Fruit fly (Drosophila melanogaster) ovary, adult (tissue): Measurements from ENCODE around the gene CG2061.

Experiments used
- CG17801 ChIP-seq: fragments of 200-800 bp; optimal IDR thresholded peaks from 2 replicates; lab custom pipeline; 2019; ENCODE audit warnings: missing biosample characterization, mild to moderate bottlenecking, missing genetic modification characterization, moderate library complexity; ENCODE audit not compliant: partially characterized antibody

Gene CG2061

DNA sequence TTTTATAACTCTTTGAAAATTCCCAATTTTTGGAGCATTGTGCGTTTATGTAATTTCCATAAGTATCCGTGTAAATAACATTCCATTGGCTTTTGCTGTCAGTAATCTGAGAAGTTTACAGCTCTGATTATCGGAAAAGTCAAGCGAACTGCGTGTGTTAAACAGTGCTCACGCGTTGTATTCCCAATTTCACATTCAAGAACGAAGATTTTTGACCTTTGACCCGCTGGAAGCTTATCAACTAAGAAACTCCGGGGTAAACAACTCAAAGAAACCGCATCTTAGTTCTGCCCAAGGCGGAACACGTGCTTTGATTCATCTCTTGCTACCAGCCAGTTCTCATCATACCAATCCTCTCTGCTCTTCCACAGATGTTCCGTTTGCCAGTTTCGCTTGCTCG, 17.4 kb downstream of the CG2061 start:
- TF ChIP-seq CG17801 = no peak

DNA sequence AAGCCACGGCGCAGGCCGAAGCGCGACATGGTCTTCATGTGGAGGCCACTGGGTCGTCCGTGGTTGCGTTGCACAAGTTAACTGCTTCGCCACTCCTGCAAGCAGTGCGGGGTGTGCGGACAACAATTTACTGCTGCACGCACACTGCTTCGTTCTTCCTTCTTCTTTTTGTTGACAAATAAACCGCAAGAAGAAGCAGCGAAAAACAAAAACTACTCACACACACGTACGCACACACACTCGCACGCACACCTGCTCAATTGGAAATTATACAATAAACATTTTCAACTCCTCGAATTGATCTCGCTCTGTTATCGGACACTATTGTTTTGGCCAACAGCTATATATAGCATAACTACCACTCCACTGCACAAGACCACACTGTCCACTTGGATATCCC, 31.3 kb downstream of the CG2061 start:
- no peak for TF ChIP-seq CG17801

DNA sequence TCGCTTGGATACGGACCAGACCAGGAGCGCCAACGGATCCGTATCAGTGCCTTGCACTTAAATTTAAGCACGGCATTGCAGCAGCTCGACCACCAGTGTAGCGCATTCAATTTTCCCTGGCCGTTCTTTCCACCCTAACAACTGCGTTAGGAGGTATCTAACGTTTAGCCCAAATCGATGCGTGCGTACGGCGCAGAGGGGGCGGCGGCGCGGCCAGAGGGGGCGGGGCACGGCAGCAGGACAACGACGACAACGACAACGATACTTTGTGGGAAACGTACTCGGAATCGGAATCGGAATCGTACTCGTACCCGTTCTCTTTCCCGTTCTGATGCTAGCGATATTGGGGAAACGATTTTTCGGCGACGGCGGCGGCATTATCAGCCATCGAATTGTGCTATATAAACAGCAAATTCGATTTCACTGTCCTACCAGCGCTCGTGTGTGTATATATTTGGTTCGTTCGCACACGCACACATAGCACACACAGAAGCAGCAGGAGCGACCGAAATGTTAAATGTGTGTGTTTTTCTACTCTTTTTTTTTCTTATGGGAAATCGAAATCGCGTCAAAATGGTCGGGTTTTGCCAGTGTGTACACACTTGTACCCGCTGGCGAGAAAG, 31.9 kb downstream of the CG2061 start, which contains the start of gene CG11122:
CG11122 (minus strand) TSS at position 601 of the 623 bp plus-strand sequence.
- TF ChIP-seq CG17801 = no peak

DNA sequence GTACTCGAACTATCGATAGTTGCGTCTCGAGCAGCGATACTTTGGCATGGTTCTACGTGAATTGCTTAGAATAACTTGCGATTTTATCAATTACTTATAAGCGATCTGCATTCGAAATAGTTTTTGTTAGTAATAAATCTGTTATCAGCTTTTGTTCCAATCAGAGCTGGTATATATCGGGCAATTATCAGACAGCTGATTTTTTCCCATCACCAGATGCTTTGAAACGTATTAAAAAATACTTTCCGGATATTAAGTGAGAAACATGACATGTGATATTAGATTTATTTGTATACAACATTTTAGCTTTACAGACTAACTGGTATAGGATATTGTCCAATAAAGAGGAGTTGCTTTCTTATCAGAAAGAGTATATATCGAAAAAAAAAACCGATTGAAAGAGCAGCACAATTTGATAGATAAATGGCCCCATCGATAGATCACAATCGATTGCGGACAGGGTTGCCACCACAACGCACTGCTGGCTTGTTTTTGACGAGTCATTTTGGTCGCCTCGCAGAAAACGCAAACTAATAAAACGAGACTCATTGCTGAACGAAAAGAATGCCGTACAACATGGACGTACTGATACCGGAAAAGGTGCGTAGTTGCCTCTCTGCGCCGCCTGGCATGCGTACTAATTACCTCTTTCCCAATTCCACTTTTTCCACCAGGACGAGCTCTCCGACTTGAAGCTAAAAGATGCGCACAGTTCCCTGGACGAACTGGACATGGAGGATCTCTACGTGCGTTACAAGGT, 32.6 kb downstream of the CG2061 start, which contains the start of gene Rpt3:
Rpt3 (plus strand) TSS at position 353 of the 760 bp plus-strand sequence.
- TF ChIP-seq CG17801 = peak; percentile 41

DNA sequence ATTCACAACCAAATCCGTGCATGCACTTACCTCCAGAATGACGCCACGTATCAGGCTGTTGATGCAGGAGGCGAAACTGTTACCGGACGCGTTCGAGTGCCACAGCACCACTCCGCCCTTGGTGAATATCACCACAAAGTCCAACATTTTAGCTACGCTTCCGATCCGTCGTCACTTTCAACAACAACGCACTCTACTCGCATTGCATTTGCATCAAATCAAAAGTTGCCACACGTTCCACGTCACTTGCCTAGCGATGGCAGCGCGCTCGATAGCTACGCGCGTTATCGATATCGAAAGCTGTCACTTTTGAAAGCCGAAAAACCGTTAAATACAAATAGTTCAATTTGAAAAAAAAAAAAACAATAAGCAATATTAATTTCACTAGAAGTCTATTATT, 36.5 kb downstream of the CG2061 start, which contains the start of gene SrpRalpha:
SrpRalpha (minus strand) TSS at position 260 of the 400 bp plus-strand sequence.
- peak; percentile 54 for TF ChIP-seq CG17801

DNA sequence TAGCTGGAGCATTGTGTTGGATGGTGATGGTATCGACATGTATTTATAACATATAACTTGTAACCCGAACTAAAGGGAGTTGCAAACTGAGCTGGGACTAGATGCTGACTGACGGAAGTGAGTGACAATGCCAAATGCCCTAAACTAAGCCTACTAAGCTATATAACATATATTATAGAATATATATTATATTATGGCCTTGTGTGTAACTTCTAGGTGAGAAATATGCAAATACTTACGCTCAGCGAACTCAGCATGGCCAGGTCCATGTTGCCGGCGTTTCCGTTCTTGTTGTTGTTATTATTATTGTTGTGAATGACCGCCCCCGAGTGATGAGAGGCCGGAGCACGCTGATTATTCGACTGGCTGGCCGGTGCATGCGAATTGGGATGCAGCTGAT, 40.0 kb downstream of the CG2061 start, which contains the start of gene CG44385:
CG44385 (minus strand) TSS at position 101 of the 400 bp plus-strand sequence.
- no peak for TF ChIP-seq CG17801

DNA sequence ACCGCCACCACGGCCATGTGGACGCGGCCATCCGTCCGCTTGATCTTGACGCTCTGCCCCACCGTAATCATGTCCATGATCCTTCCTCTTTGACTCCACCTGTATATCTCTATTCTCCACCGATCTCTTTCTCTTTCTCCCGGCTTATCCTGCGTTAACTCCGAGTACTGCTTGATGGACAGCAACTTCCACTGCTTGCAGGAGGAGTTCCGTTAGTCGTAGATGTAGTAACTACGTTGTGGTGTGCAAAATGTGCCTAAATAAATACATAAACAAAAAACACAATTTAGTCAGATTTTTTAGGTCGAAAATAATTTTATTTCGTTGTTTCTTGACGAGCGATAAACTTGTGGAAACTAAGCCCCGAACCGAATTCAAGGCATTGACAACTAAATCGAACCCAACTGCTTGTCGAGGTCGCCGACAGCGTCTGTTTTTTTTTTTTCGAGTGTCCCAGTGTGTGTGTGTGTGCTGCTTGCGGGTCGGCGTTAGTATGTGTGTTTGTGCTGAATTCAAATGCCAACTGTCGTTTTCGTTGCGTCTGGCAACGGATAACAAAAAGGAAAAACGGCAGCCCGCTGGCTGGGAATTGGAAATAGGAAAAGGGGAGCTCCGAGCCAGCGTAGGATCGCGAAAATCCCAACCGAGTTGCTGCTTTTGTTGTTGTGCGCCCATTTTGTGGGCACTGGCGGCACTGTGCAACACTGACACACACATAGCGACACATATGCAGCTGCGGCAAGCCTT, 43.7 kb downstream of the CG2061 start:
- no peak for TF ChIP-seq CG17801

DNA sequence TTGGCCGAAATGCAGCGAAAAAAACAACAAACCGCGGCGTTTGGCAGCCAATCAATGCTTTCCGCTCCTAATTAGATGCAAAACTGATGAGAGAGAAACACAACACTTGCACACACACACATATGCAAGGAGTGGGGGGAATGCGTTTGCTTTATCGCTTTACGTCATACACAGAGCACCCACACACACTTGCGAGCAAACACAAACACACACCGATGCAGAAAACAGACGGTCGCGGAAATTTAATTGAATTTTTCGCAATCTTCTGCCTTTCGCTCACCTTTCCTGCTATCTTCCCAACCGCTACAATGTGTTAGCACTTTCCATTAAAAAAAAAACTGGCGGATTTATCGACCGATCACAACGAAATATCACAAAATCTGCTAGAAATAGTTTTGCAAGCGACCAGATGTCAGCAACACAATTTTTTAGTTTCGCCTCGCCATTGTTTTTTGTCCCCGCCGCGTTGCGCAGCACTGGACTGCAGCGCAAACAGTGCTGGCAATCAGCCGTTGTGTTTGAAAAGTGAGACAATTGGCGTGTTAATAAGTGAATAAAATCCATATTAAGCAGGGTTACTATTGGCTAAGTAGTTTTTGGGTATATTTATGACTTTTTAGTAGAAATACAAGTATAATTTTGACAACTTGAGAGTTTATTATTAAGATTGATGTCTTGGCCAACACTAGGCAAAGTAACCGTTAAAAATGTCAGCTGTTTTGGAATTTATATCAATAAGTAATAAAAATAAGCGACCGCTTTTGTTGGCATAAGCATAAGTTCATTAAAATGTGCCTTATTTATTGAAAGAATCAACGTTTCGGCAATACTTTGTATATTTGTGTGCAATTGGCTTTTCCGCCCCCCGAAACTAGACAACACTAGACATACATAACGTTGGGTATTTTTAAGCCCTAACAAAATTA, 44.6 kb downstream of the CG2061 start, which contains the start of gene Klp10A:
Klp10A (minus strand) TSS at position 532 of the 926 bp plus-strand sequence.
- no peak for TF ChIP-seq CG17801

DNA sequence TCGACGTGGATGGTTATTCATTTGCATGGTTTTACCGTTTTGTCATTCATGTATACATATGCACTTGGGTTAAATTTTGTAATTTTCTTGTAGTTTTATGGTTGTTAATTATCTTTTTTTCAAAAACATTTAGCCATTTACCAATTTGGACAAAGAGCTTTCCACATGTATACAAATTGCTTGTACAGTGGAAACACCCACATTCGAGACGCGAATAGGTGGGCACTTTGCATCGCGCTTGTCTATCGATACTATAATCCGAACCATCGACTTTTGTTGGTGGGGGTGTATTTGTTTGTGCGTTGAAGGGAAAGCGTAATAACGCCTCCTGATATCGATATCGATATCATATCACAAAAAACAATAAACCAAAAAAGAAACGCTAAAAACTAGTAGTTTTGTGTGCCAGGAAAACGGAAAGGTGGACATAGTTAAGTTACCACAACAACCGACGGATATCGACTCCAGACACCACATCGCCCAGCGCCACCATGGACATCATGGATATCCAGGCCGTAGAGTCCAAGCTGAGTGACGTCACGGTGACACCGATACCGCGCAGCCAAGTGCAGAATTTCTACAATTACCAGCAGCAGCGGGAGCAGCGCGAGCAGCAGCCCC, 45.4 kb downstream of the CG2061 start, which contains the start of gene CDK2AP1:
CDK2AP1 (plus strand) TSS at position 294 of the 621 bp plus-strand sequence.
- peak; percentile 20 for TF ChIP-seq CG17801

DNA sequence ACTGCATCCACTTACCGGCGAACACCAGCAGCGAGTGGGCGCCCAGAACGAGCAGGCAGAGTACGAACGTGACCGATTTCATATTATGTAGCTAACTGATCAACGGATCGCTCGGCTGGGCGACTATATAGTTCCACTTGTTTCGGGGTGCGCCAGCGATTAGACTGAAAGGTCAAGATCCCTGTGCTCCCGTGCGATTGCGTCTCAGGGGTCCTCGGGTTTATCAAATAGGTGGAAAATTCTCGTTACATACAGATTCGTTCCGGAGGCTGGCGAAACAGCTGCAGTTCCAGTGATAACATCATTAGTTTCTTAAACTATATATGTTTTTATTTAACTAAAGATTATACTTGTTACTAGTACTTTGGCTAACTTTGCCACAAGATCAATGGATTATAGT, 47.9 kb downstream of the CG2061 start, which contains the start of gene ssp7:
ssp7 (minus strand) TSS at position 101 of the 400 bp plus-strand sequence.
- no peak for TF ChIP-seq CG17801

DNA sequence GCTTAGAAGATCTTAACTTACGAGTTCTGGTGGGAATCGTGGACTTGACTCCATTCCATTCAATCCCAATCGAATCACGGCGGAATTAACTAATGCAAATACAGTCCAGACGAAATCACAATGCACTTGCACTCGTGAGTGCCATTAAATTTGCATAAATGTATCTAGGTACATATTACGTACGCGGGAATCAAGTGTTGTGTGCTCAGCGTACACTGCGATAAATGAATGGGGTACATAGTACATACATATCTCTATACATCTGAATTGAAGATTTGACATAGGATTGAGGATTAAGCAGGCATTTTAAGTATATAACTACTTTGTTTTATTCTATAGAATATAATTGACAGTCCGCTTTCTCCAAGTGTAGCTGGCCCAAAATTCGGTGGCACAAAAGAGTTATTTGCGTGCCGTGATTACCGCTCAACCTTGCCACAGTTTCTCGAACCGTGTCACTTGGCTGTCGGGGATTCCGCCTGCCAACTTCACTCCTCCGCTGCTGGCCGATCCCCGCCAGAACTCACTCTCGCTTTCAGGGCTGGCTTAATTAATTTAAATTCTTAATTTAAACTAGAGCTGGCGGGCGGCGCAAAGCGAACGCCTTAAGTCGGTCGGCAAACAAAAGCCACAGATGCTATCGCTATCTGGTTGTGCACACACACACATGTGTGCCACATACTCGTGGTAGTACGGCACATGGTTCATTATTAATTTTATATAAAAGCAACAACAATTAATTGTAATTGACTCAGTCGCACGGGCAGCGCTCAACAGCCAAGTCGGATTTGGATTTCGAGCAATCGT, 49.7 kb downstream of the CG2061 start, which contains the start of the genes CG15199 and CG15202:
CG15199 (minus strand) TSS at position 51 of the 807 bp plus-strand sequence.
CG15202 (plus strand) TSS at position 757 of the 807 bp plus-strand sequence.
- TF ChIP-seq CG17801 = no peak

DNA sequence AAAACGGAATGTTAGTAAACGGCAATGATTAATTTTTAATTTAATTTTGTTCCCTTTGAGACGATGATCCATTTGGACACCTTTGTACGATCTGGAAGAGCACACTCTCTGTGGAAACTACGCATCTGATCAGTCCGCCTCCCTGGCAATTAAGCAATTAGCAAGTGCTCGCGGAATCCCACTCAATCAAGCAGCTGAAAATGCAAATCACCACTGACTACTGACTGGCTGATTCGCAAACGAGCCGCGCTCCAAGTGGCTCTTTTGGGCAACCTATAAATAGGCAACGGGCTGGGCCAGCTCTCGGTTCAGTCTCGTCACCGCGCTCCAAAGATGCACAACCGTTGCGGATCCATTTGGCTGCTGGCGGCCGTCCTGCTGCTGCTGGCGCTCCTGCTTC, 51.5 kb downstream of the CG2061 start, which contains the start of gene CG15201:
CG15201 (plus strand) TSS at position 301 of the 400 bp plus-strand sequence.
- TF ChIP-seq CG17801 = no peak
